Worm (Caenorhabditis elegans) whole organism, L2 larva: Measurements from ENCODE around the gene Y69A2AR.51.

Source experiments
- C34F6.9 ChIP-seq: fragments of 150-350 bp; optimal IDR thresholded peaks from 2 replicates; lab custom pipeline; 2014; ENCODE audit warnings: missing biosample characterization, missing genetic modification characterization
- Y55F3AM.14 ChIP-seq: fragments of 200-800 bp; sonication (Bioruptor generic); optimal IDR thresholded peaks from 2 replicates; lab custom pipeline; 2018; ENCODE audit warnings: mild to moderate bottlenecking, missing genetic modification characterization, missing compliant biosample characterization
- ZK546.5 ChIP-seq: sonication (generic microtip); optimal IDR thresholded peaks from 2 replicates; lab custom pipeline; 2017; ENCODE audit warnings: missing biosample characterization, missing genetic modification characterization
- alr-1 ChIP-seq: fragments of 150-350 bp; optimal IDR thresholded peaks from 2 replicates; lab custom pipeline; 2014; ENCODE audit warnings: missing biosample characterization, missing genetic modification characterization
- aly-2 ChIP-seq: fragments of 150-350 bp; optimal IDR thresholded peaks from 2 replicates; lab custom pipeline; 2014; ENCODE audit warnings: missing biosample characterization, missing genetic modification characterization
- blmp-1 ChIP-seq: sonication (generic microtip); optimal IDR thresholded peaks from 2 replicates; lab custom pipeline; 2017; ENCODE audit warnings: missing genetic modification characterization, mild to moderate bottlenecking, missing compliant biosample characterization, antibody characterized with exemption, moderate library complexity; ENCODE audit not compliant: insufficient read depth
- ceh-82 ChIP-seq: fragments of 150-350 bp; optimal IDR thresholded peaks from 2 replicates; lab custom pipeline; 2014; ENCODE audit warnings: missing biosample characterization, missing genetic modification characterization
- crh-2 ChIP-seq: sonication (generic microtip); optimal IDR thresholded peaks from 2 replicates; lab custom pipeline; 2017; ENCODE audit warnings: missing biosample characterization, missing genetic modification characterization
- elt-3 ChIP-seq: sonication (generic microtip); optimal IDR thresholded peaks from 2 replicates; lab custom pipeline; 2017; ENCODE audit warnings: missing biosample characterization, missing genetic modification characterization
- gmeb-1 ChIP-seq: fragments of 150-350 bp; optimal IDR thresholded peaks from 2 replicates; lab custom pipeline; 2014; ENCODE audit warnings: missing biosample characterization, missing genetic modification characterization
- lin-11 ChIP-seq: fragments of 150-350 bp; sonication (generic microtip); optimal IDR thresholded peaks from 2 replicates; lab custom pipeline; 2014; ENCODE audit warnings: missing biosample characterization, missing genetic modification characterization, inconsistent platforms, mixed read lengths
- lsy-2 ChIP-seq, 2 experiments: fragments of 150-350 bp in 1 of 2; sonication (generic microtip) in 1 of 2; optimal IDR thresholded peaks; 2 replicates each; lab custom pipeline; 2014 to 2017; ENCODE audit warnings: missing biosample characterization in 2 of 2, missing genetic modification characterization in 2 of 2
- mab-5 ChIP-seq: fragments of 150-350 bp; optimal IDR thresholded peaks from 2 replicates; lab custom pipeline; 2014; ENCODE audit warnings: missing biosample characterization, missing genetic modification characterization
- mbf-1 ChIP-seq: sonication (generic microtip); optimal IDR thresholded peaks from 2 replicates; lab custom pipeline; 2017; ENCODE audit warnings: missing biosample characterization, missing genetic modification characterization
- nhr-10 ChIP-seq: sonication (generic microtip); optimal IDR thresholded peaks from 2 replicates; lab custom pipeline; 2017; ENCODE audit warnings: missing biosample characterization, missing genetic modification characterization
- nhr-11 ChIP-seq: fragments of 150-350 bp; optimal IDR thresholded peaks from 2 replicates; lab custom pipeline; 2014; ENCODE audit warnings: missing biosample characterization, missing genetic modification characterization
- nhr-129 ChIP-seq: fragments of 150-350 bp; optimal IDR thresholded peaks from 2 replicates; lab custom pipeline; 2014; ENCODE audit warnings: missing biosample characterization, missing genetic modification characterization
- nhr-21 ChIP-seq: fragments of 150-350 bp; optimal IDR thresholded peaks from 2 replicates; lab custom pipeline; 2014; ENCODE audit warnings: missing biosample characterization, missing genetic modification characterization
- nhr-25 ChIP-seq: fragments of 150-350 bp; sonication (generic microtip); optimal IDR thresholded peaks from 3 replicates; lab custom pipeline; 2014; ENCODE audit warnings: missing biosample characterization, missing genetic modification characterization
- nhr-77 ChIP-seq: fragments of 150-350 bp; optimal IDR thresholded peaks from 2 replicates; lab custom pipeline; 2014; ENCODE audit warnings: missing biosample characterization, missing genetic modification characterization
- peb-1 ChIP-seq: fragments of 150-350 bp; optimal IDR thresholded peaks from 2 replicates; lab custom pipeline; 2014; ENCODE audit warnings: missing biosample characterization, missing genetic modification characterization
- sem-4 ChIP-seq: fragments of 150-350 bp; optimal IDR thresholded peaks from 2 replicates; lab custom pipeline; 2014; ENCODE audit warnings: missing biosample characterization, missing genetic modification reagents, missing genetic modification characterization
- skn-1 ChIP-seq: sonication (generic microtip); optimal IDR thresholded peaks from 2 replicates; lab custom pipeline; 2017; ENCODE audit warnings: missing biosample characterization, missing genetic modification characterization
- sma-3 ChIP-seq: sonication (generic microtip); optimal IDR thresholded peaks from 2 replicates; lab custom pipeline; 2016; ENCODE audit warnings: missing genetic modification reagents, missing genetic modification characterization, missing compliant biosample characterization
- sma-9 ChIP-seq, 2 experiments: fragments of 150-350 bp in 1 of 2; sonication (generic microtip) in 1 of 2; optimal IDR thresholded peaks; 2 replicates each; lab custom pipeline; 2014 to 2016; ENCODE audit warnings: missing genetic modification characterization in 2 of 2, mild to moderate bottlenecking in 1 of 2, missing biosample characterization in 1 of 2, missing compliant biosample characterization in 1 of 2, missing genetic modification reagents in 1 of 2, moderate library complexity in 1 of 2
- snpc-4 ChIP-seq: fragments of 150-350 bp; optimal IDR thresholded peaks from 2 replicates; lab custom pipeline; 2014; ENCODE audit warnings: missing biosample characterization, missing genetic modification characterization
- unc-39 ChIP-seq: fragments of 150-350 bp; optimal IDR thresholded peaks from 2 replicates; lab custom pipeline; 2014; ENCODE audit warnings: missing biosample characterization, missing genetic modification characterization
- unc-55 ChIP-seq: fragments of 150-350 bp; sonication (generic microtip); optimal IDR thresholded peaks from 3 replicates; lab custom pipeline; 2014; ENCODE audit warnings: missing biosample characterization, missing genetic modification reagents, missing genetic modification characterization
- unc-62 ChIP-seq: fragments of 150-350 bp; optimal IDR thresholded peaks from 2 replicates; lab custom pipeline; 2014; ENCODE audit warnings: missing biosample characterization, missing genetic modification reagents, missing genetic modification characterization
- zag-1 ChIP-seq: fragments of 150-350 bp; optimal IDR thresholded peaks from 2 replicates; lab custom pipeline; 2014; ENCODE audit warnings: missing biosample characterization, missing genetic modification characterization
- ztf-11 ChIP-seq: sonication (generic microtip); optimal IDR thresholded peaks from 2 replicates; lab custom pipeline; 2017; ENCODE audit warnings: missing biosample characterization, missing genetic modification characterization
- ztf-4 ChIP-seq: fragments of 150-350 bp; optimal IDR thresholded peaks from 2 replicates; lab custom pipeline; 2014; ENCODE audit warnings: missing biosample characterization, missing genetic modification characterization

The Y69A2AR.51 gene

DNA sequence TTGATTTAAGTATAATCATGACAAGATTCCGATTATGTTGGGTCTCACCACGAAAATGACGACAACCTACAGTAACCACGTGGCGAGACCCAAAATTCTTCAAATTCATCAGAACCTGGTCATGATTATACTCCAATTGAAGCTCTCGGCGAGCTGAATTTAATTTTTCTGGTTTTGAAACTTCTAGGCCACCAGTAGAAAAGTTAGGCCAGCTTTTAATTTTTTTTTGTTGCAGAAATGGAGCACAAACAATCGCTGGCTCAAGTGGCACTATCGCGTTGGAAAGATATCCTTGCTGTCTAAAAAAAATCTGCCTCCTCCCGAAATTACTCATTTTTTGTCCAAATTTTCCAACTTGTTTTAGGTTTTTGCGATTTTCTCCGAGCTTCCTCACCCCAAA is 34.4 kb downstream of the Y69A2AR.51 start:
- TF ChIP-seq ztf-11 (tag; lab: Kevin White, UChicago) (no peak), unc-62 (GFP tag; lab: Kevin White, UChicago) (no peak), ZK546.5 (tag; lab: Kevin White, UChicago) (no peak)

DNA sequence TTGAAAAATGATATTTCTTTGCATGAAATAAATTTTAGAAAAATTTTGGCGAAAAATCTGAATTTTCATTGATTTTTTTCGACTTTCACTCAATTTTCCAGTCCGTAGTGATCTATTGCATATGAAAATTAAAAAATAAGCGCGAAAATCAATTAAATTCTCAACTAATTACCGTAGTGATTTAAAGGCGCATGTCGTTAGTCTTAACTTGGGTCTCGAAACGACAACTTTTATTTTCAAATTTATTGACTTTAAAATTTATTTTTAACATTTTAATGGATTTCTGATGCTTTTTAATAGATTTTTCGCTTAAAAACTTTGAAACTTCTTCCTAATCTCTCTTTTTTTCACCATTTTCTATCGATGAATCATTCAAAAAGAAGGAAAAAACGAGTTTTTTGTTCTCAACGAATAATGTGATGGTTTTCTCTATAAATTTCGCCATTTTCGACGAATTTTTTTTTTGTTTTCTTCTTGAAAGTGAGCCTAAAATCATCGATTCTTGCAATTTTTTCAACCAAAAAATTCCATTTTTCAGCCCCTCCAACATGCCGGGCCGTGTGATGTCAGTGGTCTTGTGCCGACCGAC is 35.4 kb downstream of the Y69A2AR.51 start, which contains the start of gene vamp-7:
Gene vamp-7, plus strand, starts transcription at position 539 of the 589 bp plus-strand sequence.
- TF ChIP-seq crh-2 (tag; lab: Kevin White, UChicago) (peak; percentile 3), nhr-21 (tag; lab: Kevin White, UChicago) (peak; percentile 2), mbf-1 (tag; lab: Kevin White, UChicago) (no peak), Y55F3AM.14 (GFP tag; lab: Kevin White, UChicago) (no peak), alr-1 (tag; lab: Kevin White, UChicago) (no peak), ztf-11 (tag; lab: Kevin White, UChicago) (no peak), unc-39 (tag; lab: Kevin White, UChicago) (no peak), nhr-25 (peak; percentile 42), blmp-1 (tag; lab: Kevin White, UChicago) (peak; percentile 18)

- TF ChIP-seq sma-9 (GFP tag; optimal IDR thresholded peaks at IDR 0.05; lab: Kevin White, UChicago): no peak
- TF ChIP-seq sma-9 (tag; optimal IDR thresholded peaks at IDR 0.05; lab: Kevin White, UChicago): no peak
- no peak for TF ChIP-seq skn-1
- no peak for TF ChIP-seq mab-5
- TF ChIP-seq elt-3 (tag; lab: Kevin White, UChicago): no peak
- no peak for TF ChIP-seq gmeb-1 (tag; lab: Kevin White, UChicago)
- TF ChIP-seq lin-11 (tag; lab: Kevin White, UChicago): no peak
- TF ChIP-seq ztf-11 (tag; lab: Kevin White, UChicago): no peak
- TF ChIP-seq sma-3 (GFP tag; lab: Kevin White, UChicago): no peak
- no peak for TF ChIP-seq alr-1 (tag; lab: Kevin White, UChicago)
- TF ChIP-seq nhr-10 (tag; lab: Kevin White, UChicago): no peak
- TF ChIP-seq aly-2 (tag; lab: Kevin White, UChicago): no peak
- TF ChIP-seq mbf-1 (tag; lab: Kevin White, UChicago): no peak
- no peak for TF ChIP-seq nhr-129 (tag; lab: Kevin White, UChicago)
- no peak for TF ChIP-seq C34F6.9
- no peak for TF ChIP-seq snpc-4
- no peak for TF ChIP-seq ceh-82 (tag; lab: Kevin White, UChicago)
- TF ChIP-seq sem-4 (tag; lab: Kevin White, UChicago): no peak
- no peak for TF ChIP-seq blmp-1 (tag; lab: Kevin White, UChicago)
- no peak for TF ChIP-seq nhr-77 (tag; lab: Kevin White, UChicago)
- TF ChIP-seq ztf-4 (tag; lab: Kevin White, UChicago): no peak
These were observed 38.2 kb downstream of the Y69A2AR.51 start, which contains the start of gene Y69A2AR.32 for ce11 chrIV:2610409-2610808. TSS of gene Y69A2AR.32 (plus strand) at chrIV:2610436.

- TF ChIP-seq nhr-25 (no peak), ztf-11 (tag; lab: Kevin White, UChicago) (no peak), peb-1 (no peak), nhr-21 (tag; lab: Kevin White, UChicago) (no peak), blmp-1 (tag; lab: Kevin White, UChicago) (no peak), alr-1 (tag; lab: Kevin White, UChicago) (no peak)
These were observed 38.8 kb downstream of the Y69A2AR.51 start for ce11 chrIV:2610974-2611373.

DNA sequence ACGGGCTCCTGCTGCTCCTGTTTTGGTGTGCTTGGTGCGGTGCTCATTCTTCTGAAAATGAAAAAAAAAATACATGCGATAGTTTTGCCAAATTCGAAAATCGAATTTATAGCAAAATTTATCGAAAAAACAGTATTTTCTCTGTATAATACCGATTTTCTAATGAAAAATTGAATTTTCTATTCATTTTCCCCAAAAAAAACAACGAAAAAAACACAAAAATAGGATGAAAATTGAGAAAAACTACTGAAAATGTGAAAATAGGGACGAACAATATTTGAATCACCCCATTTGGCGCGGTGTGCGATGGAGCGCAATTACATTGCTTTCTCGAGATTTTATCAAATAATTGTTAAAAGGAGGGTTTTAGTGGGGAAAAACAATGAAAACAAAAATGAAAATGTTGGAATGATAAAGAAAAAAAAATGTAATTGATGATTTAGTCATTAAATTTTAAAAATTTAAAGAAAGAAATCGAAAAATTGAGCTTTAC is 40.9 kb downstream of the Y69A2AR.51 start, which contains the start of gene Y69A2AR.28:
Gene Y69A2AR.28, minus strand, starts transcription at position 51 of the 493 bp plus-strand sequence.
- peak; percentile 17 for TF ChIP-seq gmeb-1 (tag; lab: Kevin White, UChicago)
- TF ChIP-seq nhr-11: no peak
- no peak for TF ChIP-seq zag-1 (tag; lab: Kevin White, UChicago)
- peak; percentile 8 for TF ChIP-seq unc-55 (GFP tag; lab: Kevin White, UChicago)
- TF ChIP-seq sem-4 (tag; lab: Kevin White, UChicago): no peak
- no peak for TF ChIP-seq mbf-1 (tag; lab: Kevin White, UChicago)
- TF ChIP-seq snpc-4: no peak
- peak in 1 of 2 experiments; percentile 32 for TF ChIP-seq lsy-2 (tag; optimal IDR thresholded peaks at IDR 0.05; lab: Kevin White, UChicago)
